Worm (Caenorhabditis elegans): ENCODE results near the gene F13A7.12.

The F13A7.12 gene

DNA sequence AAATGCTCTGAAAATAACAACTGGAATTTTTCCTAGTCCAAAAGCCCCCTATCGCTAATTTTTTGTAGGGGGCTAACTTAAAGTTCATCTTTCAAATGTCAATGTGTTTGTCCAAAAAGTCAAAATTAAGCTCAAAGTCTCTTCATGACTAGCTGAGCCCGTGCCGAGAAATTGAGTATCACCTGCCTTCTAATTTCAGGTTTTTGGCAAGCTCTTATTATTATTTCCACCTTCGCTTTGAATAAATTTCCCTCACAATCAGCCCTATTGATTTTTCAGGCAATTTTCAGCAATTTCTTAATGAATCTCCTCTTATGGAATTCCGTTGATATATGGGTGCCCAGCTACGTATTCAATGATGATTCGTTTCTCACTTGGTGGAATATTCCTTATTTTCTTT, 3.5 kb downstream of the F13A7.12 start, which contains the start of gene sre-36:
Gene sre-36, plus strand, starts transcription at position 301 of the 400 bp plus-strand sequence.
- TF ChIP-seq nhr-23 (tag; optimal IDR thresholded peaks at IDR 0.05) (no peak), dmd-4 (tag; optimal IDR thresholded peaks at IDR 0.05) (no peak), Y55F3AM.14 (GFP tag; optimal IDR thresholded peaks at IDR 0.05) (no peak), nhr-77 (tag; optimal IDR thresholded peaks at IDR 0.05) (no peak), nhr-11 (tag; optimal IDR thresholded peaks at IDR 0.05) (no peak), ztf-1 (GFP tag; conservative IDR thresholded peaks at IDR 0.05) (no peak), ceh-82 (tag; optimal IDR thresholded peaks at IDR 0.05) (no peak), F13H6.1 (tag; optimal IDR thresholded peaks at IDR 0.05) (no peak), unc-55 (GFP tag; optimal IDR thresholded peaks at IDR 0.05) (no peak), R02D3.7 (tag; optimal IDR thresholded peaks at IDR 0.05) (no peak), skn-1 (tag; optimal IDR thresholded peaks at IDR 0.05) (no peak), sma-9 (GFP tag; optimal IDR thresholded peaks at IDR 0.05) (no peak), sma-9 (tag; optimal IDR thresholded peaks at IDR 0.05) (no peak), nhr-237 (tag; optimal IDR thresholded peaks at IDR 0.05) (no peak)

- TF ChIP-seq ZK546.5 (tag; optimal IDR thresholded peaks at IDR 0.05) (no peak), gmeb-1 (tag; optimal IDR thresholded peaks at IDR 0.05) (peak; percentile 97), ceh-82 (tag; optimal IDR thresholded peaks at IDR 0.05) (no peak), nhr-11 (tag; optimal IDR thresholded peaks at IDR 0.05) (no peak), Y55F3AM.14 (GFP tag; optimal IDR thresholded peaks at IDR 0.05) (no peak), lin-11 (tag; optimal IDR thresholded peaks at IDR 0.05) (peak; percentile 64), alr-1 (tag; optimal IDR thresholded peaks at IDR 0.05) (no peak), nhr-237 (tag; optimal IDR thresholded peaks at IDR 0.05) (no peak), nhr-23 (tag; optimal IDR thresholded peaks at IDR 0.05) (no peak), skn-1 (tag; optimal IDR thresholded peaks at IDR 0.05) (no peak), fos-1 (tag; optimal IDR thresholded peaks at IDR 0.05) (peak; percentile 4), nhr-21 (tag; optimal IDR thresholded peaks at IDR 0.05) (peak; percentile 76), ama-1 (optimal IDR thresholded peaks at IDR 0.05) (no peak), mab-5 (tag; optimal IDR thresholded peaks at IDR 0.05) (peak; percentile 41), ceh-16 (tag; optimal IDR thresholded peaks at IDR 0.05) (peak; percentile 77), R02D3.7 (tag; optimal IDR thresholded peaks at IDR 0.05) (peak; percentile 33), F13H6.1 (tag; optimal IDR thresholded peaks at IDR 0.05) (peak; percentile 80), sma-9 (GFP tag; optimal IDR thresholded peaks at IDR 0.05) (peak; percentile 94), sma-9 (tag; optimal IDR thresholded peaks at IDR 0.05) (no peak), elt-1 (tag; optimal IDR thresholded peaks at IDR 0.05) (no peak), nhr-6 (tag; optimal IDR thresholded peaks at IDR 0.05) (no peak), snpc-4 (tag; optimal IDR thresholded peaks at IDR 0.05) (no peak), egl-27 (tag; optimal IDR thresholded peaks at IDR 0.05) (peak; percentile 61), mdl-1 (tag; optimal IDR thresholded peaks at IDR 0.05) (no peak), unc-62 (GFP tag; optimal IDR thresholded peaks at IDR 0.05) (no peak), peb-1 (tag; optimal IDR thresholded peaks at IDR 0.05) (no peak), nhr-12 (tag; optimal IDR thresholded peaks at IDR 0.05) (no peak), mbf-1 (tag; optimal IDR thresholded peaks at IDR 0.05) (no peak), sem-4 (tag; optimal IDR thresholded peaks at IDR 0.05) (peak; percentile 58), nhr-77 (tag; optimal IDR thresholded peaks at IDR 0.05) (no peak), ztf-4 (tag; optimal IDR thresholded peaks at IDR 0.05) (peak; percentile 28), aly-2 (tag; optimal IDR thresholded peaks at IDR 0.05) (no peak), lin-39 (tag; optimal IDR thresholded peaks at IDR 0.05) (no peak), nhr-25 (tag; optimal IDR thresholded peaks at IDR 0.05) (peak; percentile 68), elt-3 (tag; optimal IDR thresholded peaks at IDR 0.05) (no peak), C34F6.9 (tag; optimal IDR thresholded peaks at IDR 0.05) (peak; percentile 72), nhr-10 (tag; optimal IDR thresholded peaks at IDR 0.05) (peak; percentile 40), ztf-11 (tag; optimal IDR thresholded peaks at IDR 0.05) (no peak), dmd-4 (tag; optimal IDR thresholded peaks at IDR 0.05) (no peak), unc-39 (tag; optimal IDR thresholded peaks at IDR 0.05) (no peak), blmp-1 (tag; optimal IDR thresholded peaks at IDR 0.05; ENCODE audit: insufficient read depth) (peak; percentile 16), sma-3 (GFP tag; optimal IDR thresholded peaks at IDR 0.05) (peak; percentile 89), lin-13 (GFP tag; optimal IDR thresholded peaks at IDR 0.05) (peak; percentile 79), unc-55 (GFP tag; optimal IDR thresholded peaks at IDR 0.05) (peak; percentile 85), nhr-129 (tag; optimal IDR thresholded peaks at IDR 0.05) (no peak), zag-1 (tag; optimal IDR thresholded peaks at IDR 0.05) (no peak), lsy-2 (tag; optimal IDR thresholded peaks at IDR 0.05) (peak; percentile 58 to 83), ztf-1 (GFP tag; conservative IDR thresholded peaks at IDR 0.05) (no peak), crh-2 (tag; optimal IDR thresholded peaks at IDR 0.05) (peak; percentile 75)
Measured at ce11 chrV:16401519-16401918, 5.7 kb downstream of the F13A7.12 start, which contains the start of gene F13A7.14. Gene F13A7.14, plus strand, starts transcription at chrV:16401891.

All from whole organism, L2 larva.